Fruit fly (Drosophila melanogaster): Measurements from ENCODE around the gene CG9522.

- no peak for TF ChIP-seq usp (GFP tag; optimal IDR thresholded peaks at IDR 0.05)
- TF ChIP-seq psq (optimal IDR thresholded peaks at IDR 0.05), result no peak
- TF ChIP-seq Dll (optimal IDR thresholded peaks at IDR 0.05), result no peak
- no peak for TF ChIP-seq CG8478 (optimal IDR thresholded peaks at IDR 0.05)
- TF ChIP-seq pan (optimal IDR thresholded peaks at IDR 0.05), result no peak
Observed at dm6 chrX:14882536-14883118, 34.0 kb upstream of the CG9522 start, which contains the start of the genes CG45064 and CG45065.

Data from whole organism.